Worm (Caenorhabditis elegans) whole organism, L4 larva: ENCODE results near the gene srh-277.

ENCODE experiments used
- R02D3.7 ChIP-seq: fragments of 150-350 bp; sonication (generic microtip); optimal IDR thresholded peaks from 3 replicates; lab custom pipeline; 2014; ENCODE audit warnings: missing biosample characterization, missing genetic modification characterization
- hlh-11 ChIP-seq: fragments of 200-800 bp; sonication (Bioruptor generic); optimal IDR thresholded peaks from 2 replicates; lab custom pipeline; 2018; ENCODE audit warnings: mild to moderate bottlenecking, missing genetic modification characterization, missing compliant biosample characterization
- lin-15B ChIP-seq: fragments of 150-350 bp; sonication (generic microtip); optimal IDR thresholded peaks from 3 replicates; lab custom pipeline; 2014; ENCODE audit warnings: missing biosample characterization, missing genetic modification characterization
- unc-62 ChIP-seq, 3 experiments: fragments of 150-350 bp in 1 of 3; sonication (generic microtip); optimal IDR thresholded peaks in 2 of 3; peaks in 1 of 3; 1 replicate in 1 of 3; 2 replicates in 2 of 3; lab custom pipeline; 2014 to 2017; ENCODE audit warnings: missing biosample characterization in 3 of 3, missing genetic modification characterization in 3 of 3, missing genetic modification reagents in 3 of 3, missing genotype in 1 of 3

- TF ChIP-seq R02D3.7 (tag; lab: Kevin White, UChicago): no peak
- TF ChIP-seq unc-62 (GFP tag; optimal IDR thresholded peaks at IDR 0.05 in 1 of 2; lab: Kevin White, UChicago): no peak
- TF ChIP-seq unc-62 (tag; optimal IDR thresholded peaks at IDR 0.05; lab: Kevin White, UChicago): no peak
- no peak for TF ChIP-seq hlh-11
- no peak for TF ChIP-seq lin-15B (tag; lab: Kevin White, UChicago)
Measured at ce11 chrV:16198016-16198415, 15.0 kb downstream of the srh-277 start, which contains the start of gene F11A5.5.
